Worm (Caenorhabditis elegans): ENCODE measurements around the gene Y41D4A.6.

The Y41D4A.6 gene

ce11 chrIV:1751243-1751642, 5.9 kb upstream of the Y41D4A.6 start:
- TF ChIP-seq elt-2 (tag; optimal IDR thresholded peaks at IDR 0.05) = no peak
- no peak for TF ChIP-seq sea-2 (GFP tag; optimal IDR thresholded peaks at IDR 0.05)
- TF ChIP-seq egl-5 (tag; optimal IDR thresholded peaks at IDR 0.05) = no peak
- TF ChIP-seq hmg-11 (tag; optimal IDR thresholded peaks at IDR 0.05) = peak; percentile 33
- no peak for TF ChIP-seq snpc-4 (tag; optimal IDR thresholded peaks at IDR 0.05)
- TF ChIP-seq mdl-1 (tag; optimal IDR thresholded peaks at IDR 0.05) = no peak
- TF ChIP-seq nhr-25 (tag; optimal IDR thresholded peaks at IDR 0.05) = no peak

ce11 chrIV:1740105-1741023, 4.9 kb downstream of the Y41D4A.6 start, which contains the start of gene ptpn-22:
Gene ptpn-22, minus strand, starts transcription at chrIV:1740262.
- TF ChIP-seq elt-2 (tag; optimal IDR thresholded peaks at IDR 0.05) (peak; percentile 13), elt-3 (tag; optimal IDR thresholded peaks at IDR 0.05) (no peak), ama-1 (optimal IDR thresholded peaks at IDR 0.05) (no peak), fkh-2 (tag; optimal IDR thresholded peaks at IDR 0.05) (no peak), ceh-28 (tag; optimal IDR thresholded peaks at IDR 0.05) (peak; percentile 96), aly-2 (tag; optimal IDR thresholded peaks at IDR 0.05) (no peak), ztf-11 (tag; optimal IDR thresholded peaks at IDR 0.05) (no peak)

- TF ChIP-seq nhr-25 (tag; optimal IDR thresholded peaks at IDR 0.05) = no peak
- peak; percentile 3 for TF ChIP-seq nhr-23 (tag; optimal IDR thresholded peaks at IDR 0.05)
- peak; percentile 38 for TF ChIP-seq hmg-11 (tag; optimal IDR thresholded peaks at IDR 0.05)
- TF ChIP-seq elt-2 (tag; optimal IDR thresholded peaks at IDR 0.05) = peak; percentile 33
- TF ChIP-seq lin-15B (tag; optimal IDR thresholded peaks at IDR 0.05) = peak; percentile 1
Observed at ce11 chrIV:1739366-1740104, 5.8 kb downstream of the Y41D4A.6 start.

- TF ChIP-seq ztf-4 (tag; optimal IDR thresholded peaks at IDR 0.05) = no peak
- no peak for TF ChIP-seq nfya-1 (tag; optimal IDR thresholded peaks at IDR 0.05; ENCODE audit: insufficient read depth)
- no peak for TF ChIP-seq lsy-12 (tag; optimal IDR thresholded peaks at IDR 0.05)
- TF ChIP-seq zag-1 (tag; optimal IDR thresholded peaks at IDR 0.05) = no peak
- no peak for TF ChIP-seq ama-1 (optimal IDR thresholded peaks at IDR 0.05)
- TF ChIP-seq elt-2 (tag; optimal IDR thresholded peaks at IDR 0.05) = no peak
- TF ChIP-seq nhr-43 (tag; optimal IDR thresholded peaks at IDR 0.05; ENCODE audit: poor library complexity, severe bottlenecking) = no peak
- TF ChIP-seq nhr-12 (tag; optimal IDR thresholded peaks at IDR 0.05) = no peak
- TF ChIP-seq unc-39 (tag; optimal IDR thresholded peaks at IDR 0.05) = no peak
- TF ChIP-seq fos-1 (tag; optimal IDR thresholded peaks at IDR 0.05) = no peak
- no peak for TF ChIP-seq nhr-237 (tag; optimal IDR thresholded peaks at IDR 0.05)
Observed at ce11 chrIV:1738892-1739291, 6.4 kb downstream of the Y41D4A.6 start.

- peak; percentile 21 for TF ChIP-seq pha-4 (tag; optimal IDR thresholded peaks at IDR 0.05)
- no peak for TF ChIP-seq egl-5 (tag; optimal IDR thresholded peaks at IDR 0.05)
- TF ChIP-seq nhr-23 (tag; optimal IDR thresholded peaks at IDR 0.05) = peak; percentile 77
- TF ChIP-seq hmg-11 (tag; optimal IDR thresholded peaks at IDR 0.05) = peak; percentile 52
- peak; percentile 66 for TF ChIP-seq nfya-1 (tag; optimal IDR thresholded peaks at IDR 0.05; ENCODE audit: insufficient read depth)
- TF ChIP-seq jun-1 (tag; optimal IDR thresholded peaks at IDR 0.05) = peak; percentile 37
- TF ChIP-seq snpc-4 (tag; optimal IDR thresholded peaks at IDR 0.05) = peak; percentile 20
- TF ChIP-seq daf-12 (tag; optimal IDR thresholded peaks at IDR 0.05) = no peak
- no peak for TF ChIP-seq ceh-16 (tag; optimal IDR thresholded peaks at IDR 0.05)
- TF ChIP-seq elt-1 (tag; optimal IDR thresholded peaks at IDR 0.05) = no peak
- peak; percentile 15 for TF ChIP-seq lsy-12 (tag; optimal IDR thresholded peaks at IDR 0.05)
- TF ChIP-seq fos-1 (tag; optimal IDR thresholded peaks at IDR 0.05) = peak; percentile 57
- TF ChIP-seq nhr-76 (tag; optimal IDR thresholded peaks at IDR 0.05) = no peak
- peak; percentile 60 for TF ChIP-seq nhr-25 (tag; optimal IDR thresholded peaks at IDR 0.05)
- peak; percentile 75 for TF ChIP-seq ama-1 (optimal IDR thresholded peaks at IDR 0.05)
- TF ChIP-seq lin-39 (tag; optimal IDR thresholded peaks at IDR 0.05) = peak; percentile 73
- TF ChIP-seq lin-15B (tag; optimal IDR thresholded peaks at IDR 0.05) = peak; percentile 70
Observed at ce11 chrIV:1738324-1738730, 7.0 kb downstream of the Y41D4A.6 start.

Measured in whole organism, L3 larva.